Fruit fly (Drosophila melanogaster): ENCODE measurements around the gene CG5934.

- TF ChIP-seq ss (GFP tag; optimal IDR thresholded peaks at IDR 0.05) (no peak), spab (GFP tag; optimal IDR thresholded peaks at IDR 0.05) (no peak), Blimp-1 (GFP tag; optimal IDR thresholded peaks at IDR 0.05) (no peak), CG8119 (GFP tag; IDR thresholded peaks at IDR 0.05) (no peak), Eip75B (GFP tag; optimal IDR thresholded peaks at IDR 0.05) (no peak), OdsH (GFP tag; optimal IDR thresholded peaks at IDR 0.05) (no peak), Hr4 (GFP tag; optimal IDR thresholded peaks at IDR 0.05) (no peak)
These were observed 28.1 kb upstream of the CG5934 start for dm6 chr3R:27245401-27245757.

All from whole organism, prepupa.